Worm (Caenorhabditis elegans) whole organism, L1 larva: ENCODE measurements around the gene F09G8.10.

Experiments used
- C04F5.9 ChIP-seq: sonication (generic microtip); optimal IDR thresholded peaks from 2 replicates; lab custom pipeline; 2016; ENCODE audit warnings: missing genetic modification characterization, missing compliant biosample characterization
- C16A3.4 ChIP-seq: fragments of 150-350 bp; optimal IDR thresholded peaks from 2 replicates; lab custom pipeline; 2014; ENCODE audit warnings: missing biosample characterization, missing genetic modification characterization
- C34B4.2 ChIP-seq: sonication (generic microtip); optimal IDR thresholded peaks from 2 replicates; lab custom pipeline; 2017; ENCODE audit warnings: mild to moderate bottlenecking, missing genetic modification characterization, missing compliant biosample characterization
- aha-1 ChIP-seq: fragments of 150-350 bp; optimal IDR thresholded peaks from 2 replicates; lab custom pipeline; 2014; ENCODE audit warnings: missing biosample characterization, missing genetic modification characterization
- ceh-8 ChIP-seq: fragments of 200-800 bp; sonication (Bioruptor generic); optimal IDR thresholded peaks from 2 replicates; lab custom pipeline; 2018; ENCODE audit warnings: mild to moderate bottlenecking, missing genetic modification characterization, moderate library complexity, missing compliant biosample characterization
- dpl-1 ChIP-seq, 3 experiments: fragments of 150-350 bp in 2 of 3; sonication (generic microtip) in 1 of 3; optimal IDR thresholded peaks; 2 replicates each; lab custom pipeline; 2014 to 2017; ENCODE audit warnings: missing biosample characterization in 3 of 3, missing genetic modification characterization in 3 of 3, missing genetic modification reagents in 3 of 3
- efl-1 ChIP-seq, 4 experiments: fragments of 150-350 bp; optimal IDR thresholded peaks in 3 of 4; peaks in 1 of 4; 1 replicate in 1 of 4; 2 replicates in 3 of 4; lab custom pipeline; 2014; ENCODE audit warnings: missing biosample characterization in 2 of 4, missing genetic modification characterization in 2 of 4, missing genetic modification reagents in 2 of 4
- egl-13 ChIP-seq: sonication (generic microtip); optimal IDR thresholded peaks from 2 replicates; lab custom pipeline; 2016; ENCODE audit warnings: missing genotype, missing genetic modification reagents, missing genetic modification characterization, missing compliant biosample characterization
- elt-3 ChIP-seq, 6 experiments: fragments of 150-350 bp in 1 of 6; sonication (generic microtip); optimal IDR thresholded peaks; 2 replicates each; lab custom pipeline; 2017 to 2018; ENCODE audit warnings: missing biosample characterization in 6 of 6, missing genetic modification characterization in 6 of 6, inconsistent platforms in 1 of 6
- fkh-4 ChIP-seq: sonication (generic microtip); optimal IDR thresholded peaks from 2 replicates; lab custom pipeline; 2016; ENCODE audit warnings: missing compliant biosample characterization, missing genetic modification characterization, borderline replicate concordance
- fkh-8 ChIP-seq: sonication (generic microtip); optimal IDR thresholded peaks from 2 replicates; lab custom pipeline; 2016; ENCODE audit warnings: mild to moderate bottlenecking, missing genetic modification characterization, missing compliant biosample characterization
- fos-1 ChIP-seq: fragments of 150-350 bp; optimal IDR thresholded peaks from 2 replicates; lab custom pipeline; 2014; ENCODE audit warnings: missing biosample characterization, missing genetic modification characterization
- hlh-17 ChIP-seq: fragments of 200-800 bp; sonication (Bioruptor generic); optimal IDR thresholded peaks from 2 replicates; lab custom pipeline; 2018; ENCODE audit warnings: missing genetic modification characterization, mild to moderate bottlenecking, missing compliant biosample characterization, moderate library complexity, borderline replicate concordance
- hpl-2 ChIP-seq: fragments of 150-350 bp; optimal IDR thresholded peaks from 2 replicates; lab custom pipeline; 2014; ENCODE audit warnings: missing biosample characterization, missing genetic modification reagents, missing genetic modification characterization
- jun-1 ChIP-seq: fragments of 150-350 bp; optimal IDR thresholded peaks from 2 replicates; lab custom pipeline; 2014; ENCODE audit warnings: missing biosample characterization, missing genetic modification reagents, missing genetic modification characterization
- lin-14 ChIP-seq: fragments of 200-800 bp; sonication (Bioruptor generic); optimal IDR thresholded peaks from 2 replicates; lab custom pipeline; 2018; ENCODE audit warnings: mild to moderate bottlenecking, missing genetic modification characterization, moderate library complexity, missing compliant biosample characterization
- lin-15B ChIP-seq: fragments of 150-350 bp; sonication (generic microtip); optimal IDR thresholded peaks from 3 replicates; lab custom pipeline; 2014; ENCODE audit warnings: missing biosample characterization, missing genetic modification characterization
- lin-35 ChIP-seq, 2 experiments: fragments of 150-350 bp; optimal IDR thresholded peaks; 2 replicates each; lab custom pipeline; 2014; ENCODE audit warnings: missing biosample characterization in 2 of 2, missing genetic modification characterization in 2 of 2, missing genetic modification reagents in 2 of 2
- lsy-2 ChIP-seq, 2 experiments: fragments of 150-350 bp; optimal IDR thresholded peaks; 2 replicates each; lab custom pipeline; 2014; ENCODE audit warnings: missing biosample characterization in 2 of 2, missing genetic modification characterization in 2 of 2
- mdl-1 ChIP-seq, 2 experiments: fragments of 150-350 bp; optimal IDR thresholded peaks; 2 replicates each; lab custom pipeline; 2014 to 2017; ENCODE audit warnings: missing biosample characterization in 2 of 2, missing genetic modification characterization in 2 of 2, inconsistent platforms in 1 of 2
- mep-1 ChIP-seq: fragments of 150-350 bp; optimal IDR thresholded peaks from 2 replicates; lab custom pipeline; 2014; ENCODE audit warnings: missing biosample characterization, missing genetic modification characterization
- nhr-12 ChIP-seq: sonication (generic microtip); optimal IDR thresholded peaks from 2 replicates; lab custom pipeline; 2017; ENCODE audit warnings: missing biosample characterization, missing genetic modification characterization
- nhr-19 ChIP-seq: fragments of 200-800 bp; sonication (Bioruptor generic); conservative IDR thresholded peaks from 2 replicates; pipeline ENCODE4 v1.3.6; 2022; ENCODE audit warnings: missing genetic modification characterization, missing compliant biosample characterization
- nhr-20 ChIP-seq: sonication (generic microtip); optimal IDR thresholded peaks from 2 replicates; lab custom pipeline; 2016; ENCODE audit warnings: mild to moderate bottlenecking, missing genetic modification characterization, missing compliant biosample characterization
- nhr-237 ChIP-seq: fragments of 150-350 bp; optimal IDR thresholded peaks from 2 replicates; lab custom pipeline; 2014; ENCODE audit warnings: missing biosample characterization, missing genetic modification characterization
- nhr-47 ChIP-seq: sonication (generic microtip); optimal IDR thresholded peaks from 2 replicates; lab custom pipeline; 2016; ENCODE audit warnings: mild to moderate bottlenecking, missing genetic modification characterization, moderate library complexity, missing compliant biosample characterization
- nhr-71 ChIP-seq: sonication (generic microtip); optimal IDR thresholded peaks from 2 replicates; lab custom pipeline; 2016; ENCODE audit warnings: mild to moderate bottlenecking, missing genetic modification characterization, moderate library complexity, missing compliant biosample characterization
- nhr-77 ChIP-seq: fragments of 150-350 bp; optimal IDR thresholded peaks from 2 replicates; lab custom pipeline; 2014; ENCODE audit warnings: missing biosample characterization, missing genetic modification characterization
- nhr-90 ChIP-seq: sonication (generic microtip); optimal IDR thresholded peaks from 2 replicates; lab custom pipeline; 2016; ENCODE audit warnings: mild to moderate bottlenecking, missing genetic modification characterization, missing compliant biosample characterization; ENCODE audit not compliant: poor library complexity
- pqm-1 ChIP-seq: sonication (generic microtip); optimal IDR thresholded peaks from 3 replicates; lab custom pipeline; 2017; ENCODE audit warnings: missing biosample characterization, missing genetic modification characterization
- rnt-1 ChIP-seq: sonication (generic microtip); optimal IDR thresholded peaks from 2 replicates; lab custom pipeline; 2016; ENCODE audit warnings: mild to moderate bottlenecking, missing genetic modification characterization, moderate library complexity, missing compliant biosample characterization
- sptf-1 ChIP-seq: fragments of 150-350 bp; optimal IDR thresholded peaks from 2 replicates; lab custom pipeline; 2014; ENCODE audit warnings: missing biosample characterization, missing genetic modification characterization
- swsn-7 ChIP-seq: sonication (generic microtip); optimal IDR thresholded peaks from 2 replicates; lab custom pipeline; 2016; ENCODE audit warnings: missing genetic modification characterization, missing compliant biosample characterization
- unc-130 ChIP-seq: fragments of 150-350 bp; optimal IDR thresholded peaks from 2 replicates; lab custom pipeline; 2017; ENCODE audit warnings: missing biosample characterization, missing genetic modification characterization, inconsistent platforms
- vab-15 ChIP-seq: sonication (generic microtip); optimal IDR thresholded peaks from 2 replicates; lab custom pipeline; 2017; ENCODE audit warnings: missing genotype, mild to moderate bottlenecking, missing genetic modification characterization, missing compliant biosample characterization
- zag-1 ChIP-seq: fragments of 150-350 bp; optimal IDR thresholded peaks from 2 replicates; lab custom pipeline; 2014; ENCODE audit warnings: missing biosample characterization, missing genetic modification characterization
- zip-4 ChIP-seq: fragments of 200-800 bp; sonication (Bioruptor generic); optimal IDR thresholded peaks from 2 replicates; lab custom pipeline; 2018; ENCODE audit warnings: mild to moderate bottlenecking, missing genetic modification characterization, moderate library complexity, missing compliant biosample characterization
- ztf-11 ChIP-seq, 2 experiments: sonication (generic microtip); optimal IDR thresholded peaks; 2 replicates each; lab custom pipeline; 2016 to 2017; ENCODE audit warnings: missing genetic modification characterization in 2 of 2, missing biosample characterization in 1 of 2, missing compliant biosample characterization in 1 of 2
- ztf-4 ChIP-seq: fragments of 150-350 bp; optimal IDR thresholded peaks from 2 replicates; lab custom pipeline; 2014; ENCODE audit warnings: missing biosample characterization, missing genetic modification characterization

F09G8.10 gene

ce11 chrIII:8319100-8319499, 47.1 kb upstream of the F09G8.10 start, which contains the start of gene F10E9.11 (continued):
- TF ChIP-seq mdl-1 (tag; optimal IDR thresholded peaks at IDR 0.05; lab: Kevin White, UChicago) (peak in 1 of 2 experiments; percentile 62), zag-1 (tag; lab: Kevin White, UChicago) (no peak), C16A3.4 (peak; percentile 81), nhr-71 (tag; lab: Kevin White, UChicago) (peak; percentile 93), mep-1 (tag; lab: Kevin White, UChicago) (peak; percentile 95), ztf-11 (tag; optimal IDR thresholded peaks at IDR 0.05; lab: Kevin White, UChicago) (peak in 1 of 2 experiments; percentile 91), swsn-7 (tag; lab: Kevin White, UChicago) (peak; percentile 85), C04F5.9 (peak; percentile 74), ztf-4 (peak; percentile 57), egl-13 (tag; lab: Kevin White, UChicago) (peak; percentile 82), lin-35 (GFP tag; optimal IDR thresholded peaks at IDR 0.05; lab: Kevin White, UChicago) (peak; percentile 98), unc-130 (tag; lab: Kevin White, UChicago) (peak; percentile 74), nhr-47 (tag; lab: Kevin White, UChicago) (peak; percentile 94), dpl-1 (GFP tag; optimal IDR thresholded peaks at IDR 0.05; lab: Kevin White, UChicago) (peak; percentile 96), fkh-4 (tag; lab: Kevin White, UChicago) (peak; percentile 96), nhr-90 (peak; percentile 93), jun-1 (tag; lab: Kevin White, UChicago) (peak; percentile 76), lin-14 (peak; percentile 85), vab-15 (tag; lab: Kevin White, UChicago) (peak; percentile 85), fkh-8 (tag; lab: Kevin White, UChicago) (peak; percentile 86), aha-1 (tag; lab: Kevin White, UChicago) (no peak), sptf-1 (tag; lab: Kevin White, UChicago) (no peak), lsy-2 (tag; optimal IDR thresholded peaks at IDR 0.05; lab: Kevin White, UChicago) (peak; percentile 88 to 92), ceh-8 (GFP tag; lab: Kevin White, UChicago) (peak; percentile 45), zip-4 (GFP tag; lab: Kevin White, UChicago) (peak; percentile 48), rnt-1 (tag; lab: Kevin White, UChicago) (peak; percentile 98), nhr-237 (tag; lab: Kevin White, UChicago) (peak; percentile 2), nhr-19 (GFP tag; lab: Robert Waterston, UW) (peak; percentile 84), nhr-12 (tag; lab: Kevin White, UChicago) (no peak), pqm-1 (tag; lab: Kevin White, UChicago) (no peak), hlh-17 (GFP tag; lab: Kevin White, UChicago) (no peak)

- no peak for TF ChIP-seq nhr-19 (GFP tag; lab: Robert Waterston, UW)
- no peak for TF ChIP-seq nhr-20
- no peak for TF ChIP-seq zag-1 (tag; lab: Kevin White, UChicago)
- TF ChIP-seq fkh-4 (tag; lab: Kevin White, UChicago), result no peak
- TF ChIP-seq lsy-2 (tag; optimal IDR thresholded peaks at IDR 0.05; lab: Kevin White, UChicago), result no peak
- no peak for TF ChIP-seq nhr-77 (tag; lab: Kevin White, UChicago)
- no peak for TF ChIP-seq elt-3 (tag; optimal IDR thresholded peaks at IDR 0.05; lab: Kevin White, UChicago)
- no peak for TF ChIP-seq C04F5.9
- TF ChIP-seq efl-1 (optimal IDR thresholded peaks at IDR 0.05; lab: Kevin White, UChicago), result no peak
- TF ChIP-seq efl-1 (GFP tag; optimal IDR thresholded peaks at IDR 0.05 in 1 of 2; lab: Kevin White, UChicago), result no peak
- TF ChIP-seq lin-15B (tag; lab: Kevin White, UChicago), result no peak
- TF ChIP-seq nhr-47 (tag; lab: Kevin White, UChicago), result no peak
- TF ChIP-seq C34B4.2, result no peak
- TF ChIP-seq lin-14, result no peak
- no peak for TF ChIP-seq jun-1 (tag; lab: Kevin White, UChicago)
Observed at ce11 chrIII:8318488-8318887, 46.5 kb upstream of the F09G8.10 start, which contains the start of gene sas-4. Gene sas-4, minus strand, starts transcription at chrIII:8318588.

- TF ChIP-seq lsy-2 (tag; optimal IDR thresholded peaks at IDR 0.05; lab: Kevin White, UChicago) (no peak), fos-1 (tag; lab: Kevin White, UChicago) (no peak), ceh-8 (GFP tag; lab: Kevin White, UChicago) (no peak), hpl-2 (GFP tag; lab: Kevin White, UChicago) (no peak)
Observed at ce11 chrIII:8312393-8312792, 40.4 kb upstream of the F09G8.10 start, which contains the start of gene F10E9.2. Gene F10E9.2, plus strand, starts transcription at chrIII:8312693.
